Fruit fly (Drosophila melanogaster): ENCODE results near the gene CG14551.
A peak's percentile ranks its signal among the peaks of the same experiment; 100 is the strongest.

The CG14551 gene

DNA sequence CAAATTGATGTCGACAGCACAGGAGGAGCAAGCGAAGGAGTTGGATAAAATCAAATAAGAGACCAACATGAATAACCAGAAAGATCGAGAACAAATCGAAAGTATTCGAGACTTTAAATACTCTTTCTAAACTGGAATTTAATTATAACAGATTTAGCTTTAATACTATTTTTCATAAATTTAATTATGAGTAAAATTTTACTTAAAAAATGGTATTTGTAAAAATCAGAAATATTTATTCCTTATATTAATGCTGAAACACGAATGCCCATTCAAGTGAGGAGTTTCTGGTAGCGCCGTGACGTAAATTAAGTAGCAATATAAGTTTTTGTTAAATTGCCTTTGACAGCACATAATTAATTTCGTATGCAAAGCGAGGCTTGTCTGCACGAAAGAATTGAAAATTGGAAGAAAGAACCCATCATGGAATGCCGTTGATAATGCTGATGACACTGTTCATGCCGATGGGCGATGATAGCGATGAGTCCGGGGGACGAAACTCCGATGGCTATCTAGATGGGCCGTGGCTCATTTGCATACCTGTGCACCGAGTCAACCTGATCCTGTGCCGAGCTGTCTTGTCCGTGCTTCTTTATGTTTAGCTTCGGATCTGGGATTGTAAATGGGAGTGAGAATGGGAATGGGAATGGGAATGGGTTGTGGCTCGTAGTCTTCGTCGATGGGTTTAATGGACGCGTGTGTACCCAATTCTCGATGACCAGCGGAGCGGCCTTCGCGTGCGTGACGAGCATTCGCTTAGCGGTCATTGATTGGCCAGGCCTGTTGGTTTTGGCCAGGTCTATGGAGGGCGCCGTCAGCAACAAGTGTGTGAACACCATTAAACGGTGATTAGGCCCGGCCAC is 49.8 kb downstream of the CG14551 start (continued):
- TF ChIP-seq CG2202 (tag; optimal IDR thresholded peaks at IDR 0.05) (peak; percentile 54), unpg (GFP tag; optimal IDR thresholded peaks at IDR 0.05) (peak; percentile 61), fd96Cb (tag; optimal IDR thresholded peaks at IDR 0.05) (peak; percentile 51), CG42726 (GFP tag; IDR thresholded peaks at IDR 0.05; ENCODE audit: partially characterized antibody) (no peak), gsb-n (tag; optimal IDR thresholded peaks at IDR 0.05) (peak; percentile 85), CG17359 (tag; optimal IDR thresholded peaks at IDR 0.05) (peak; percentile 25), CG12391 (tag; optimal IDR thresholded peaks at IDR 0.05) (peak; percentile 66), vvl (GFP tag; IDR thresholded peaks at IDR 0.05) (peak; percentile 68), CG13296 (GFP tag; optimal IDR thresholded peaks at IDR 0.05) (no peak), lola (GFP tag; optimal IDR thresholded peaks at IDR 0.05) (peak in 1 of 3 experiments; percentile 86), Antp (GFP tag; optimal IDR thresholded peaks at IDR 0.05) (no peak), CG13424 (tag; optimal IDR thresholded peaks at IDR 0.05) (peak; percentile 64), gem (tag; optimal IDR thresholded peaks at IDR 0.05) (peak; percentile 78), Ssrp (tag; optimal IDR thresholded peaks at IDR 0.05) (peak; percentile 54), CG11560 (tag; IDR thresholded peaks at IDR 0.05) (no peak), ken (GFP tag; IDR thresholded peaks at IDR 0.05) (no peak), lilli (GFP tag; optimal IDR thresholded peaks at IDR 0.05) (peak; percentile 2), esg (GFP tag; conservative IDR thresholded peaks at IDR 0.05) (0 out of 2 replicates have a peak, but pooled peaks have one; percentile 17), CG17829 (tag; optimal IDR thresholded peaks at IDR 0.05) (peak; percentile 82), sd (tag; optimal IDR thresholded peaks at IDR 0.05) (peak; percentile 53), CG9437 (GFP tag; optimal IDR thresholded peaks at IDR 0.05) (peak; percentile 34), CG7556 (GFP tag; optimal IDR thresholded peaks at IDR 0.05) (peak; percentile 32), CG31224 (GFP tag; IDR thresholded peaks at IDR 0.05) (no peak), insv (GFP tag; optimal IDR thresholded peaks at IDR 0.05) (no peak), CG17802 (tag; optimal IDR thresholded peaks at IDR 0.05) (no peak), CG12769 (tag; optimal IDR thresholded peaks at IDR 0.05) (peak; percentile 61), wor (GFP tag; IDR thresholded peaks at IDR 0.05) (no peak), prd (optimal IDR thresholded peaks at IDR 0.05) (no peak), prd (GFP tag; IDR thresholded peaks at IDR 0.05) (peak; percentile 33; the same call in 2 of the 3 replicates), CG6791 (GFP tag; IDR thresholded peaks at IDR 0.05; ENCODE audit: partially characterized antibody) (no peak), CG12219 (GFP tag; optimal IDR thresholded peaks at IDR 0.05) (no peak), NK7.1 (GFP tag; optimal IDR thresholded peaks at IDR 0.05) (no peak), CG7839 (tag; optimal IDR thresholded peaks at IDR 0.05) (peak; percentile 67), D19A (tag; optimal IDR thresholded peaks at IDR 0.05) (peak; percentile 99), CG4730 (GFP tag; IDR thresholded peaks at IDR 0.05) (no peak), ase (GFP tag; IDR thresholded peaks at IDR 0.05) (no peak), sens-2 (GFP tag; IDR thresholded peaks at IDR 0.05) (no peak), kni (GFP tag; optimal IDR thresholded peaks at IDR 0.05) (peak; percentile 98), CG32767 (GFP tag; IDR thresholded peaks at IDR 0.05) (no peak), pnt (GFP tag; optimal IDR thresholded peaks at IDR 0.05) (no peak), bigmax (GFP tag; optimal IDR thresholded peaks at IDR 0.05) (no peak), Jarid2 (GFP tag; optimal IDR thresholded peaks at IDR 0.05) (no peak), slbo (GFP tag; IDR thresholded peaks at IDR 0.05) (no peak), CG2678 (tag; optimal IDR thresholded peaks at IDR 0.05) (peak; percentile 63), CG7745 (tag; optimal IDR thresholded peaks at IDR 0.05) (peak; percentile 47), CG12299 (tag; optimal IDR thresholded peaks at IDR 0.05) (peak; percentile 2), CG13123 (GFP tag; optimal IDR thresholded peaks at IDR 0.05) (no peak), zen (tag; optimal IDR thresholded peaks at IDR 0.05) (peak; percentile 72)

All from whole organism, embryonic.